Worm (Caenorhabditis elegans) whole organism, L1 larva: ENCODE data around the gene Y66C5A.1.

ENCODE experiments used
- aly-2 ChIP-seq: fragments of 150-350 bp; optimal IDR thresholded peaks from 2 replicates; lab custom pipeline; 2014; ENCODE audit warnings: missing biosample characterization, missing genetic modification characterization
- efl-1 ChIP-seq, 4 experiments: fragments of 150-350 bp; optimal IDR thresholded peaks in 3 of 4; peaks in 1 of 4; 1 replicate in 1 of 4; 2 replicates in 3 of 4; lab custom pipeline; 2014; ENCODE audit warnings: missing biosample characterization in 2 of 4, missing genetic modification characterization in 2 of 4, missing genetic modification reagents in 2 of 4
- egl-27 ChIP-seq, 2 experiments: fragments of 150-350 bp in 1 of 2; sonication (generic microtip); optimal IDR thresholded peaks; 3 replicates each; lab custom pipeline; 2017 to 2018; ENCODE audit warnings: missing biosample characterization in 2 of 2, missing genetic modification characterization in 2 of 2, missing genetic modification reagents in 2 of 2
- elt-2 ChIP-seq: sonication (generic microtip); optimal IDR thresholded peaks from 2 replicates; lab custom pipeline; 2016; ENCODE audit warnings: missing genetic modification characterization, mild to moderate bottlenecking, inconsistent platforms, missing compliant biosample characterization, missing genetic modification reagents
- hlh-17 ChIP-seq: fragments of 200-800 bp; sonication (Bioruptor generic); optimal IDR thresholded peaks from 2 replicates; lab custom pipeline; 2018; ENCODE audit warnings: missing genetic modification characterization, mild to moderate bottlenecking, missing compliant biosample characterization, moderate library complexity, borderline replicate concordance
- lir-3 ChIP-seq: sonication (generic microtip); optimal IDR thresholded peaks from 2 replicates; lab custom pipeline; 2016; ENCODE audit warnings: mild to moderate bottlenecking, missing genetic modification characterization, moderate library complexity, missing compliant biosample characterization; ENCODE audit not compliant: poor library complexity
- nhr-28 ChIP-seq: fragments of 150-350 bp; optimal IDR thresholded peaks from 2 replicates; lab custom pipeline; 2014; ENCODE audit warnings: missing biosample characterization, missing genetic modification characterization
- nhr-71 ChIP-seq: sonication (generic microtip); optimal IDR thresholded peaks from 2 replicates; lab custom pipeline; 2016; ENCODE audit warnings: mild to moderate bottlenecking, missing genetic modification characterization, moderate library complexity, missing compliant biosample characterization
- snpc-4 ChIP-seq: fragments of 150-350 bp; optimal IDR thresholded peaks from 2 replicates; lab custom pipeline; 2014; ENCODE audit warnings: missing biosample characterization, missing genetic modification characterization

ce11 chrX:14444701-14445100 lies 10.6 kb downstream of the Y66C5A.1 start, which contains the start of gene F23D12.4:
- TF ChIP-seq nhr-28 (tag; lab: Kevin White, UChicago) (no peak), snpc-4 (tag; lab: Kevin White, UChicago) (no peak), egl-27 (tag; optimal IDR thresholded peaks at IDR 0.05; lab: Kevin White, UChicago) (no peak), lir-3 (no peak), elt-2 (no peak), hlh-17 (GFP tag; lab: Kevin White, UChicago) (no peak), nhr-71 (no peak), aly-2 (tag; lab: Kevin White, UChicago) (no peak), efl-1 (optimal IDR thresholded peaks at IDR 0.05; lab: Kevin White, UChicago) (no peak), efl-1 (GFP tag; optimal IDR thresholded peaks at IDR 0.05 in 1 of 2; lab: Kevin White, UChicago) (no peak)
